Worm (Caenorhabditis elegans): ENCODE results near the gene fat-4.

- TF ChIP-seq med-1 (GFP tag; optimal IDR thresholded peaks at IDR 0.05; ENCODE audit: insufficient read depth) (no peak), tab-1 (GFP tag; IDR thresholded peaks at IDR 0.05) (no peak), klf-2 (GFP tag; conservative IDR thresholded peaks at IDR 0.05) (no peak)
Measured at ce11 chrIV:9795250-9795649, 4.0 kb upstream of the fat-4 start.
